Worm (Caenorhabditis elegans) whole organism, L4 larva: ENCODE measurements around the gene F44E7.9.

Source experiments
- D1046.2 ChIP-seq: fragments of 200-800 bp; sonication (Bioruptor generic); IDR thresholded peaks from 2 replicates; pipeline ENCODE4 v1.3.6; 2022; ENCODE audit warnings: missing genetic modification characterization, missing compliant biosample characterization
- F49E8.2 ChIP-seq: sonication (generic microtip); optimal IDR thresholded peaks from 2 replicates; lab custom pipeline; 2016; ENCODE audit warnings: missing compliant biosample characterization, mild to moderate bottlenecking, missing genetic modification characterization, borderline replicate concordance
- R02D3.7 ChIP-seq: fragments of 150-350 bp; sonication (generic microtip); optimal IDR thresholded peaks from 3 replicates; lab custom pipeline; 2014; ENCODE audit warnings: missing biosample characterization, missing genetic modification characterization
- Y48G9A.11 ChIP-seq: fragments of 200-800 bp; sonication (Bioruptor generic); IDR thresholded peaks from 2 replicates; pipeline ENCODE4 v1.3.6; 2022; ENCODE audit warnings: missing genetic modification reagents, missing genetic modification characterization, missing compliant biosample characterization
- Y5F2A.4 ChIP-seq: fragments of 200-800 bp; sonication (Bioruptor generic); optimal IDR thresholded peaks from 2 replicates; lab custom pipeline; 2018; ENCODE audit warnings: mild to moderate bottlenecking, missing genetic modification characterization, missing compliant biosample characterization
- ZK337.2 ChIP-seq: fragments of 200-800 bp; sonication (Bioruptor generic); IDR thresholded peaks from 2 replicates; pipeline ENCODE4 v1.3.6; 2022; ENCODE audit warnings: missing genetic modification reagents, missing genetic modification characterization, missing compliant biosample characterization
- ZK546.5 ChIP-seq, 2 experiments: sonication (generic microtip); optimal IDR thresholded peaks; 2 replicates each; lab custom pipeline; 2017; ENCODE audit warnings: missing biosample characterization in 2 of 2, missing genetic modification characterization in 2 of 2
- arid-1 ChIP-seq: fragments of 200-800 bp; sonication (Bioruptor generic); conservative IDR thresholded peaks from 2 replicates; pipeline ENCODE4 v1.3.6; 2022; ENCODE audit warnings: missing genetic modification reagents, missing genetic modification characterization, missing compliant biosample characterization
- ceh-32 ChIP-seq: sonication (generic microtip); optimal IDR thresholded peaks from 2 replicates; lab custom pipeline; 2016; ENCODE audit warnings: mild to moderate bottlenecking, missing genetic modification characterization, missing compliant biosample characterization; ENCODE audit not compliant: poor library complexity
- ceh-44 ChIP-seq: fragments of 200-800 bp; sonication (Bioruptor generic); IDR thresholded peaks from 2 replicates; pipeline ENCODE4 v1.3.6; 2022; ENCODE audit warnings: missing genetic modification reagents, missing genetic modification characterization, missing compliant biosample characterization
- ceh-82 ChIP-seq: sonication (generic microtip); optimal IDR thresholded peaks from 2 replicates; lab custom pipeline; 2017; ENCODE audit warnings: missing biosample characterization, missing genetic modification characterization
- ces-1 ChIP-seq: fragments of 150-350 bp; sonication (generic microtip); optimal IDR thresholded peaks from 4 replicates; lab custom pipeline; 2014; ENCODE audit warnings: missing biosample characterization, missing genetic modification reagents, missing genetic modification characterization
- ctbp-1 ChIP-seq: fragments of 200-800 bp; sonication (Bioruptor generic); IDR thresholded peaks from 2 replicates; pipeline ENCODE4 v1.3.6; 2022; ENCODE audit warnings: missing genetic modification reagents, missing genetic modification characterization, missing compliant biosample characterization
- daf-12 ChIP-seq: fragments of 150-350 bp; optimal IDR thresholded peaks from 2 replicates; lab custom pipeline; 2014; ENCODE audit warnings: missing biosample characterization, missing genetic modification reagents, missing genetic modification characterization
- dmd-8 ChIP-seq: fragments of 200-800 bp; sonication (Bioruptor generic); IDR thresholded peaks from 2 replicates; pipeline ENCODE4 v1.3.6; 2022; ENCODE audit warnings: missing genetic modification characterization, missing compliant biosample characterization
- duxl-1 ChIP-seq: sonication (generic microtip); optimal IDR thresholded peaks from 2 replicates; lab custom pipeline; 2016; ENCODE audit warnings: mild to moderate bottlenecking, missing genetic modification characterization, moderate library complexity, missing compliant biosample characterization; ENCODE audit not compliant: poor library complexity
- egl-27 ChIP-seq: sonication (generic microtip); optimal IDR thresholded peaks from 3 replicates; lab custom pipeline; 2017; ENCODE audit warnings: missing biosample characterization, missing genetic modification reagents, missing genetic modification characterization
- egl-43 ChIP-seq: fragments of 200-800 bp; sonication (Bioruptor generic); IDR thresholded peaks from 2 replicates; pipeline ENCODE4 v1.3.6; 2022; ENCODE audit warnings: missing genetic modification reagents, missing genetic modification characterization, missing compliant biosample characterization
- fkh-10 ChIP-seq: fragments of 150-350 bp; optimal IDR thresholded peaks from 2 replicates; lab custom pipeline; 2014; ENCODE audit warnings: missing biosample characterization, missing genetic modification reagents, missing genetic modification characterization
- hif-1 ChIP-seq, 2 experiments: sonication (generic microtip); optimal IDR thresholded peaks; 2 replicates each; lab custom pipeline; 2016 to 2017; ENCODE audit warnings: missing compliant biosample characterization in 2 of 2, missing genetic modification characterization in 2 of 2, missing genetic modification reagents in 2 of 2, missing genotype in 2 of 2, mild to moderate bottlenecking in 1 of 2
- hlh-11 ChIP-seq: fragments of 200-800 bp; sonication (Bioruptor generic); optimal IDR thresholded peaks from 2 replicates; lab custom pipeline; 2018; ENCODE audit warnings: mild to moderate bottlenecking, missing genetic modification characterization, missing compliant biosample characterization
- hlh-30 ChIP-seq: sonication (generic microtip); optimal IDR thresholded peaks from 2 replicates; lab custom pipeline; 2017; ENCODE audit warnings: antibody characterized with exemption, mild to moderate bottlenecking, missing genetic modification characterization, missing compliant biosample characterization; ENCODE audit not compliant: insufficient read depth
- hmg-1.1 ChIP-seq: fragments of 200-800 bp; sonication (Bioruptor generic); IDR thresholded peaks from 2 replicates; pipeline ENCODE4 v1.3.6; 2022; ENCODE audit warnings: missing genetic modification reagents, missing genetic modification characterization, missing compliant biosample characterization
- lim-7 ChIP-seq: fragments of 200-800 bp; sonication (Bioruptor generic); IDR thresholded peaks from 2 replicates; pipeline ENCODE4 v1.3.6; 2022; ENCODE audit warnings: missing genetic modification characterization, missing compliant biosample characterization
- lin-15B ChIP-seq: fragments of 150-350 bp; sonication (generic microtip); optimal IDR thresholded peaks from 3 replicates; lab custom pipeline; 2014; ENCODE audit warnings: missing biosample characterization, missing genetic modification characterization
- lin-29 ChIP-seq: fragments of 200-800 bp; sonication (Bioruptor generic); IDR thresholded peaks from 2 replicates; pipeline ENCODE4 v1.3.6; 2022; ENCODE audit warnings: missing genetic modification reagents, missing genetic modification characterization, missing compliant biosample characterization
- lir-3 ChIP-seq: sonication (generic microtip); optimal IDR thresholded peaks from 2 replicates; lab custom pipeline; 2016; ENCODE audit warnings: mild to moderate bottlenecking, missing genetic modification characterization, missing compliant biosample characterization
- lsy-2 ChIP-seq, 2 experiments: fragments of 150-350 bp in 1 of 2; sonication (generic microtip) in 1 of 2; optimal IDR thresholded peaks; 2 replicates each; lab custom pipeline; 2014 to 2017; ENCODE audit warnings: missing biosample characterization in 2 of 2, missing genetic modification characterization in 2 of 2
- madf-5 ChIP-seq, 2 experiments: fragments of 200-800 bp; sonication (Bioruptor generic); IDR thresholded peaks; 2 replicates each; pipeline ENCODE4 v1.3.6; 2022; ENCODE audit warnings: missing compliant biosample characterization in 2 of 2, missing genetic modification characterization in 2 of 2
- mep-1 ChIP-seq: fragments of 150-350 bp; sonication (generic microtip); optimal IDR thresholded peaks from 3 replicates; lab custom pipeline; 2014; ENCODE audit warnings: missing biosample characterization, missing genetic modification characterization
- mes-2 ChIP-seq: sonication (generic microtip); optimal IDR thresholded peaks from 2 replicates; lab custom pipeline; 2016; ENCODE audit warnings: missing genotype, mild to moderate bottlenecking, missing genetic modification characterization, missing compliant biosample characterization; ENCODE audit not compliant: poor library complexity, severe bottlenecking
- nhr-10 ChIP-seq: fragments of 150-350 bp; optimal IDR thresholded peaks from 2 replicates; lab custom pipeline; 2014; ENCODE audit warnings: missing biosample characterization, missing genetic modification characterization
- nhr-102 ChIP-seq: sonication (generic microtip); optimal IDR thresholded peaks from 2 replicates; lab custom pipeline; 2016; ENCODE audit warnings: mild to moderate bottlenecking, missing genetic modification characterization, moderate library complexity, missing compliant biosample characterization
- nhr-11 ChIP-seq: fragments of 150-350 bp; optimal IDR thresholded peaks from 2 replicates; lab custom pipeline; 2014; ENCODE audit warnings: missing biosample characterization, missing genetic modification characterization
- nhr-28 ChIP-seq: fragments of 150-350 bp; optimal IDR thresholded peaks from 2 replicates; lab custom pipeline; 2014; ENCODE audit warnings: missing biosample characterization, missing genetic modification characterization
- nhr-41 ChIP-seq: fragments of 200-800 bp; sonication (Bioruptor generic); IDR thresholded peaks from 2 replicates; pipeline ENCODE4 v1.3.6; 2022; ENCODE audit warnings: missing genetic modification reagents, missing genetic modification characterization, missing compliant biosample characterization
- nhr-42 ChIP-seq: fragments of 200-800 bp; sonication (Bioruptor generic); IDR thresholded peaks from 2 replicates; pipeline ENCODE4 v1.3.6; 2022; ENCODE audit warnings: missing genetic modification characterization, missing compliant biosample characterization
- nhr-6 ChIP-seq: fragments of 150-350 bp; optimal IDR thresholded peaks from 2 replicates; lab custom pipeline; 2014; ENCODE audit warnings: missing biosample characterization, missing genetic modification characterization
- nhr-77 ChIP-seq: fragments of 150-350 bp; optimal IDR thresholded peaks from 2 replicates; lab custom pipeline; 2014; ENCODE audit warnings: missing biosample characterization, missing genetic modification characterization
- php-3 ChIP-seq: fragments of 200-800 bp; sonication (Bioruptor generic); IDR thresholded peaks from 2 replicates; pipeline ENCODE4 v1.3.6; 2022; ENCODE audit warnings: missing genetic modification reagents, missing genetic modification characterization, missing compliant biosample characterization
- pqm-1 ChIP-seq: sonication (generic microtip); optimal IDR thresholded peaks from 2 replicates; lab custom pipeline; 2017; ENCODE audit warnings: missing biosample characterization, missing genetic modification characterization
- saeg-2 ChIP-seq: fragments of 200-800 bp; sonication (Bioruptor generic); IDR thresholded peaks from 2 replicates; pipeline ENCODE4 v1.3.6; 2022; ENCODE audit warnings: missing genetic modification reagents, missing genetic modification characterization, missing compliant biosample characterization
- set-16 ChIP-seq: fragments of 200-800 bp; sonication (Bioruptor generic); IDR thresholded peaks from 2 replicates; pipeline ENCODE4 v1.3.6; 2022; ENCODE audit warnings: missing genetic modification reagents, missing genetic modification characterization, missing compliant biosample characterization
- snpc-1.2 ChIP-seq: fragments of 200-800 bp; sonication (Bioruptor generic); IDR thresholded peaks from 2 replicates; pipeline ENCODE4 v1.3.6; 2022; ENCODE audit warnings: missing genetic modification reagents, missing genetic modification characterization, missing compliant biosample characterization
- spr-3 ChIP-seq: fragments of 200-800 bp; sonication (Bioruptor generic); optimal IDR thresholded peaks from 2 replicates; lab custom pipeline; 2018; ENCODE audit warnings: mild to moderate bottlenecking, missing genetic modification characterization, missing compliant biosample characterization
- tag-97 ChIP-seq: fragments of 200-800 bp; sonication (Bioruptor generic); IDR thresholded peaks from 2 replicates; pipeline ENCODE4 v1.3.6; 2022; ENCODE audit warnings: missing genetic modification characterization, missing compliant biosample characterization
- unc-39 ChIP-seq: sonication (generic microtip); optimal IDR thresholded peaks from 2 replicates; lab custom pipeline; 2017; ENCODE audit warnings: missing biosample characterization, missing genetic modification characterization
- unc-62 ChIP-seq, 3 experiments: fragments of 150-350 bp in 1 of 3; sonication (generic microtip); optimal IDR thresholded peaks in 2 of 3; peaks in 1 of 3; 1 replicate in 1 of 3; 2 replicates in 2 of 3; lab custom pipeline; 2014 to 2017; ENCODE audit warnings: missing biosample characterization in 3 of 3, missing genetic modification characterization in 3 of 3, missing genetic modification reagents in 3 of 3, missing genotype in 1 of 3
- zfp-2 ChIP-seq: sonication (generic microtip); optimal IDR thresholded peaks from 2 replicates; lab custom pipeline; 2016; ENCODE audit warnings: mild to moderate bottlenecking, missing genetic modification characterization, missing compliant biosample characterization
- ztf-11 ChIP-seq: fragments of 150-350 bp; optimal IDR thresholded peaks from 2 replicates; lab custom pipeline; 2014; ENCODE audit warnings: missing biosample characterization, missing genetic modification characterization
- ztf-7 ChIP-seq: fragments of 150-350 bp; optimal IDR thresholded peaks from 2 replicates; lab custom pipeline; 2014; ENCODE audit warnings: missing biosample characterization, missing genetic modification characterization

Gene F44E7.9

ce11 chrV:5768292-5768695 is 22.7 kb upstream of the F44E7.9 start (continued):
- TF ChIP-seq nhr-41 (GFP tag; lab: Robert Waterston, UW) (no peak), pqm-1 (peak; percentile 33), ctbp-1 (no peak), saeg-2 (GFP tag; lab: Robert Waterston, UW) (no peak), egl-43 (GFP tag; lab: Robert Waterston, UW) (no peak), ztf-11 (tag; lab: Kevin White, UChicago) (no peak), hif-1 (tag; optimal IDR thresholded peaks at IDR 0.05; lab: Kevin White, UChicago) (peak; percentile 6 to 21), hlh-30 (peak; percentile 91), nhr-6 (no peak), snpc-1.2 (GFP tag; lab: Robert Waterston, UW) (no peak), ZK546.5 (tag; optimal IDR thresholded peaks at IDR 0.05; lab: Kevin White, UChicago) (no peak), daf-12 (tag; lab: Kevin White, UChicago) (no peak), D1046.2 (no peak), mes-2 (tag; lab: Kevin White, UChicago) (no peak), lim-7 (GFP tag; lab: Robert Waterston, UW) (no peak), fkh-10 (GFP tag; lab: Kevin White, UChicago) (no peak), nhr-28 (tag; lab: Kevin White, UChicago) (peak; percentile 81), nhr-10 (tag; lab: Kevin White, UChicago) (peak; percentile 79), F49E8.2 (tag; lab: Kevin White, UChicago) (no peak), arid-1 (GFP tag; lab: Robert Waterston, UW) (no peak), zfp-2 (tag; lab: Kevin White, UChicago) (no peak), ztf-7 (tag; lab: Kevin White, UChicago) (peak; percentile 17), set-16 (GFP tag; lab: Robert Waterston, UW) (no peak), nhr-77 (tag; lab: Kevin White, UChicago) (peak; percentile 9), madf-5 (GFP tag; IDR thresholded peaks at IDR 0.05; lab: Robert Waterston, UW) (no peak), egl-27 (tag; lab: Kevin White, UChicago) (no peak), R02D3.7 (tag; lab: Kevin White, UChicago) (no peak), ceh-44 (GFP tag; lab: Robert Waterston, UW) (no peak), ceh-32 (no peak), ces-1 (GFP tag; lab: Kevin White, UChicago) (no peak), lin-29 (GFP tag; lab: Robert Waterston, UW) (no peak), hlh-11 (tag; lab: Kevin White, UChicago) (peak; percentile 98), mep-1 (peak; percentile 28), nhr-11 (tag; lab: Kevin White, UChicago) (no peak), nhr-42 (GFP tag; lab: Robert Waterston, UW) (no peak), ZK337.2 (GFP tag; lab: Robert Waterston, UW) (no peak), nhr-102 (tag; lab: Kevin White, UChicago) (peak; percentile 78), hmg-1.1 (0 out of 2 replicates have a peak, but pooled peaks have one; percentile 11), lir-3 (tag; lab: Kevin White, UChicago) (no peak), spr-3 (GFP tag; lab: Kevin White, UChicago) (no peak), duxl-1 (no peak), dmd-8 (no peak), Y5F2A.4 (no peak), tag-97 (GFP tag; lab: Robert Waterston, UW) (no peak), lsy-2 (tag; optimal IDR thresholded peaks at IDR 0.05; lab: Kevin White, UChicago) (peak in 1 of 2 experiments; percentile 54), lin-15B (tag; lab: Kevin White, UChicago) (no peak), unc-62 (GFP tag; optimal IDR thresholded peaks at IDR 0.05 in 1 of 2; lab: Kevin White, UChicago) (peak in 1 of 2 experiments; percentile 71), unc-62 (tag; optimal IDR thresholded peaks at IDR 0.05; lab: Kevin White, UChicago) (no peak), ceh-82 (tag; lab: Kevin White, UChicago) (no peak), unc-39 (no peak), Y48G9A.11 (GFP tag; lab: Robert Waterston, UW) (no peak), php-3 (peak; percentile 61; the same call in 1 of the 2 replicates)
